Fruit fly (Drosophila melanogaster) Kc167 (cell line): ENCODE measurements around the gene CG17219.

Experiments
- Myc ChIP-seq: fragments of >200 bp; optimal IDR thresholded peaks from 2 replicates; lab custom pipeline; 2017; ENCODE audit warnings: missing external identifiers
- Sin3A ChIP-seq: fragments of >200 bp; optimal IDR thresholded peaks from 2 replicates; lab custom pipeline; 2018; ENCODE audit warnings: missing external identifiers
- h ChIP-seq: fragments of >200 bp; optimal IDR thresholded peaks from 3 replicates; lab custom pipeline; 2018; ENCODE audit warnings: missing external identifiers
- insv ChIP-seq: fragments of >200 bp; optimal IDR thresholded peaks from 3 replicates; lab custom pipeline; 2018; ENCODE audit warnings: missing external identifiers
- psq ChIP-seq: fragments of >200 bp; optimal IDR thresholded peaks from 2 replicates; lab custom pipeline; 2017; ENCODE audit warnings: missing external identifiers
- ttk ChIP-seq: sonication (Bioruptor generic); optimal IDR thresholded peaks from 2 replicates; lab custom pipeline; 2017; ENCODE audit warnings: missing external identifiers

CG17219 gene

dm6 chr2L:3043647-3044046 lies 14.6 kb downstream of the CG17219 start, which contains the start of gene FASN2:
Gene FASN2, plus strand, starts transcription at chr2L:3043947.
- TF ChIP-seq psq (no peak), Sin3A (lab: Kevin White, UChicago) (no peak), insv (lab: Kevin White, UChicago) (no peak), ttk (lab: Kevin White, UChicago) (no peak), Myc (lab: Kevin White, UChicago) (no peak), h (lab: Kevin White, UChicago) (no peak)

dm6 chr2L:3044660-3045504 lies 15.8 kb downstream of the CG17219 start:
- no peak for TF ChIP-seq h (lab: Kevin White, UChicago)
- TF ChIP-seq psq: no peak
- TF ChIP-seq ttk (lab: Kevin White, UChicago): no peak

dm6 chr2L:3055710-3056447 lies 26.8 kb downstream of the CG17219 start:
- TF ChIP-seq insv (lab: Kevin White, UChicago) (no peak), ttk (lab: Kevin White, UChicago) (no peak), h (lab: Kevin White, UChicago) (no peak), Sin3A (lab: Kevin White, UChicago) (no peak), psq (no peak), Myc (lab: Kevin White, UChicago) (no peak)

dm6 chr2L:3056448-3056790 lies 27.4 kb downstream of the CG17219 start, which contains the start of gene FASN1:
Gene FASN1, plus strand, starts transcription at chr2L:3056598.
- TF ChIP-seq Myc (lab: Kevin White, UChicago): no peak
- TF ChIP-seq h (lab: Kevin White, UChicago): no peak
- TF ChIP-seq Sin3A (lab: Kevin White, UChicago): no peak
- TF ChIP-seq insv (lab: Kevin White, UChicago): no peak
- no peak for TF ChIP-seq ttk (lab: Kevin White, UChicago)
- TF ChIP-seq psq: no peak

dm6 chr2L:3057951-3058771 lies 29.1 kb downstream of the CG17219 start:
- TF ChIP-seq ttk (lab: Kevin White, UChicago): no peak
- TF ChIP-seq Myc (lab: Kevin White, UChicago): no peak
- no peak for TF ChIP-seq h (lab: Kevin White, UChicago)
- no peak for TF ChIP-seq psq
- TF ChIP-seq Sin3A (lab: Kevin White, UChicago): no peak
- TF ChIP-seq insv (lab: Kevin White, UChicago): no peak

- TF ChIP-seq ttk (lab: Kevin White, UChicago): no peak
- no peak for TF ChIP-seq Myc (lab: Kevin White, UChicago)
- TF ChIP-seq insv (lab: Kevin White, UChicago): no peak
- no peak for TF ChIP-seq psq
- TF ChIP-seq h (lab: Kevin White, UChicago): no peak
- no peak for TF ChIP-seq Sin3A (lab: Kevin White, UChicago)
These were observed 29.9 kb downstream of the CG17219 start for dm6 chr2L:3058772-3059623.

dm6 chr2L:3059624-3059919 lies 30.5 kb downstream of the CG17219 start:
- TF ChIP-seq Sin3A (lab: Kevin White, UChicago) (no peak), h (lab: Kevin White, UChicago) (no peak), Myc (lab: Kevin White, UChicago) (no peak), ttk (lab: Kevin White, UChicago) (no peak), psq (no peak), insv (lab: Kevin White, UChicago) (no peak)

dm6 chr2L:3078741-3079140 lies 49.7 kb downstream of the CG17219 start:
- TF ChIP-seq h (lab: Kevin White, UChicago): no peak
- no peak for TF ChIP-seq insv (lab: Kevin White, UChicago)
- TF ChIP-seq Sin3A (lab: Kevin White, UChicago): no peak
- no peak for TF ChIP-seq Myc (lab: Kevin White, UChicago)
- no peak for TF ChIP-seq psq
- TF ChIP-seq ttk (lab: Kevin White, UChicago): no peak
